Fruit fly (Drosophila melanogaster): ENCODE results near the gene Vps33B.
A peak's percentile ranks its signal among the peaks of the same experiment; 100 is the strongest.

Gene Vps33B

dm6 chr3R:25493294-25494187 lies 20.3 kb downstream of the Vps33B start (continued):
- TF ChIP-seq CG17359 (tag; optimal IDR thresholded peaks at IDR 0.05) (no peak), trem (tag; optimal IDR thresholded peaks at IDR 0.05) (peak; percentile 26), CG2712 (tag; optimal IDR thresholded peaks at IDR 0.05) (peak; percentile 17), vvl (GFP tag; IDR thresholded peaks at IDR 0.05) (peak; percentile 67), CG3847 (GFP tag; IDR thresholded peaks at IDR 0.05) (no peak), CG9727 (GFP tag; optimal IDR thresholded peaks at IDR 0.05) (no peak), NC2β (GFP tag; optimal IDR thresholded peaks at IDR 0.05) (no peak), Hand (GFP tag; optimal IDR thresholded peaks at IDR 0.05) (no peak), Med (GFP tag) (peak; percentile 54), pho (GFP tag; optimal IDR thresholded peaks at IDR 0.05) (no peak), Dp (GFP tag; optimal IDR thresholded peaks at IDR 0.05) (peak; percentile 91), sna (GFP tag; IDR thresholded peaks at IDR 0.05; ENCODE audit: partially characterized antibody) (no peak), CG3726 (GFP tag; IDR thresholded peaks at IDR 0.05) (no peak), CG34376 (GFP tag; optimal IDR thresholded peaks at IDR 0.05) (peak; percentile 7), crp (GFP tag; optimal IDR thresholded peaks at IDR 0.05) (peak; percentile 18 to 86), lbe (GFP tag; optimal IDR thresholded peaks at IDR 0.05) (peak; percentile 54), Neu2 (GFP tag; optimal IDR thresholded peaks at IDR 0.05; ENCODE audit: borderline replicate concordance) (no peak), sens (GFP tag) (peak; percentile 55), CG10321 (GFP tag; IDR thresholded peaks at IDR 0.05) (no peak), Pdp1 (GFP tag; optimal IDR thresholded peaks at IDR 0.05) (peak in 1 of 2 experiments; percentile 71), CG13287 (GFP tag; IDR thresholded peaks at IDR 0.05; ENCODE audit: partially characterized antibody) (peak; percentile 40), pb (GFP tag; optimal IDR thresholded peaks at IDR 0.05) (no peak), CG34224 (GFP tag; IDR thresholded peaks at IDR 0.05; ENCODE audit: partially characterized antibody) (no peak; the same call in 1 of the 3 replicates), psq (GFP tag; optimal IDR thresholded peaks at IDR 0.05) (no peak), CG9215 (GFP tag; IDR thresholded peaks at IDR 0.05) (no peak), CG9797 (GFP tag; optimal IDR thresholded peaks at IDR 0.05) (no peak), Nf-YC (tag; optimal IDR thresholded peaks at IDR 0.05) (peak; percentile 11), Ssrp (tag; optimal IDR thresholded peaks at IDR 0.05) (no peak), CG11504 (tag; optimal IDR thresholded peaks at IDR 0.05) (peak; percentile 2), zfh1 (GFP tag; IDR thresholded peaks at IDR 0.05) (no peak), CG17829 (tag; optimal IDR thresholded peaks at IDR 0.05) (no peak), bsh (GFP tag; optimal IDR thresholded peaks at IDR 0.05) (peak in 1 of 2 experiments; percentile 53), E2f2 (GFP tag; IDR thresholded peaks at IDR 0.05) (peak; percentile 95), CG14710 (tag; optimal IDR thresholded peaks at IDR 0.05) (peak; percentile 31), sd (tag; optimal IDR thresholded peaks at IDR 0.05) (no peak), Max (GFP tag; optimal IDR thresholded peaks at IDR 0.05) (peak; percentile 12), HmgD (GFP tag; optimal IDR thresholded peaks at IDR 0.05) (no peak), C15 (GFP tag; IDR thresholded peaks at IDR 0.05) (no peak), pzg (GFP tag; optimal IDR thresholded peaks at IDR 0.05) (peak; percentile 30), CG13775 (GFP tag; optimal IDR thresholded peaks at IDR 0.05) (no peak), slp2 (GFP tag; optimal IDR thresholded peaks at IDR 0.05) (no peak)
